Fruit fly (Drosophila melanogaster): ENCODE results near the gene CG10512.

Gene CG10512

DNA sequence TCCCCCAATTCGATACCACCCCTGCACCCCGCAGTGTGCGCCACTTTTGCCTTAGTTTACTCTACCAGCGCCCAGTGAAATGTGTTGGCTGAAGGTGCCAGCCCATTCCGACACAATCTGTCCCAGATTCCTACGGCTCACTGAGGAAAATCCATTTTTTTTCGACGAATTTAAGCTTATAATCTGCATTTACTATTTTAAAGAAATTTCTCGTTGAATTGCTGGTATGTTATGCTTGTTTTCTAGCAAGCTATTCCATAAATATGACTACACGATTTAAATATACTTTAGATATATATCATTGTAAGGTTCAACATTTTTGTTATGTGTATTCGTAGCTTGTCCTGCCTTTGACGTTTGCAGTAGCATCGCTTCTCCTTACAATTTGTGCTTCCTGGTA is 20.5 kb downstream of the CG10512 start (continued):
- peak; percentile 34 for TF ChIP-seq OdsH (GFP tag; optimal IDR thresholded peaks at IDR 0.05)
- TF ChIP-seq CG6792 (GFP tag; optimal IDR thresholded peaks at IDR 0.05): no peak
- TF ChIP-seq vri (GFP tag; optimal IDR thresholded peaks at IDR 0.05): no peak
- peak; percentile 61 for TF ChIP-seq CG6276 (GFP tag; optimal IDR thresholded peaks at IDR 0.05)
- TF ChIP-seq Hr39 (GFP tag; optimal IDR thresholded peaks at IDR 0.05): no peak
- peak; percentile 30; the same call in 1 of the 3 replicates for TF ChIP-seq CG8119 (GFP tag; IDR thresholded peaks at IDR 0.05)
- TF ChIP-seq CG3919 (GFP tag; optimal IDR thresholded peaks at IDR 0.05): peak; percentile 39

DNA sequence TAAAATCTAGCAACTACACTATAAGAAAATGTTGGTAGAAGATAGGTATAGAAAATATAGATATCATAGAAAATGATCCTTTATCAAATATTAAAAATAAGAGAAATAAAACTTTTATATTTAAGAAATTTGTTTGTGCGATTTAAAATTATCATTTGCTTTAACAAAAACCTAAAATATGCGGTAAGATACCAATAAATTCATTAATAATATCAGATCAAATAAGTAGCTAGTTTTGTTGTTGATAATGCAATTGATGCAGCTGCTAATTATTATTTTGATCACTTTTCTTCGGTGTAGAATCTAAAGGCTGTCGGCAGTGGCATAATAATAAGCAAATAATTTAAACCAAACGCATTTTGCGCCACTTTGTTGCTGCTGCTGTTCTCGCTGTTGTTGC is 21.6 kb downstream of the CG10512 start:
- TF ChIP-seq achi (GFP tag; optimal IDR thresholded peaks at IDR 0.05) (peak; percentile 38), CG3919 (GFP tag; optimal IDR thresholded peaks at IDR 0.05) (peak; percentile 26), Lpt (GFP tag; optimal IDR thresholded peaks at IDR 0.05) (peak; percentile 40), CG6276 (GFP tag; optimal IDR thresholded peaks at IDR 0.05) (peak; percentile 88), Eip78C (GFP tag) (peak; percentile 86), CG4318 (GFP tag; optimal IDR thresholded peaks at IDR 0.05) (peak; percentile 78), Hr4 (GFP tag; optimal IDR thresholded peaks at IDR 0.05) (peak; percentile 68), net (GFP tag; optimal IDR thresholded peaks at IDR 0.05) (peak; percentile 59), fd85E (GFP tag; optimal IDR thresholded peaks at IDR 0.05) (no peak), CG8119 (GFP tag; IDR thresholded peaks at IDR 0.05) (peak; percentile 81), CG32006 (GFP tag; optimal IDR thresholded peaks at IDR 0.05) (peak; percentile 91), Hr39 (GFP tag; optimal IDR thresholded peaks at IDR 0.05) (no peak), dac (GFP tag; optimal IDR thresholded peaks at IDR 0.05) (peak; percentile 25), Sox14 (GFP tag; optimal IDR thresholded peaks at IDR 0.05) (peak; percentile 8), esn (GFP tag; optimal IDR thresholded peaks at IDR 0.05) (no peak), eg (GFP tag; IDR thresholded peaks at IDR 0.05) (peak; percentile 47; the same call in 2 of the 3 replicates), fd59A (GFP tag; optimal IDR thresholded peaks at IDR 0.05) (no peak), Met (GFP tag; optimal IDR thresholded peaks at IDR 0.05) (no peak), pdm3 (GFP tag; optimal IDR thresholded peaks at IDR 0.05) (peak; percentile 13), CG10631 (GFP tag; optimal IDR thresholded peaks at IDR 0.05) (peak; percentile 66), CG15336 (GFP tag; IDR thresholded peaks at IDR 0.05) (peak; percentile 86), dsx (GFP tag; optimal IDR thresholded peaks at IDR 0.05; ENCODE audit: poor library complexity, severe bottlenecking) (peak; percentile 6), OdsH (GFP tag; optimal IDR thresholded peaks at IDR 0.05) (peak; percentile 53), Gug (GFP tag; IDR thresholded peaks at IDR 0.05) (peak; percentile 56), salr (GFP tag; optimal IDR thresholded peaks at IDR 0.05) (peak in 1 of 2 experiments; percentile 86), CG11762 (GFP tag; optimal IDR thresholded peaks at IDR 0.05; ENCODE audit: insufficient read depth) (peak; percentile 18), svp (GFP tag) (no peak)

DNA sequence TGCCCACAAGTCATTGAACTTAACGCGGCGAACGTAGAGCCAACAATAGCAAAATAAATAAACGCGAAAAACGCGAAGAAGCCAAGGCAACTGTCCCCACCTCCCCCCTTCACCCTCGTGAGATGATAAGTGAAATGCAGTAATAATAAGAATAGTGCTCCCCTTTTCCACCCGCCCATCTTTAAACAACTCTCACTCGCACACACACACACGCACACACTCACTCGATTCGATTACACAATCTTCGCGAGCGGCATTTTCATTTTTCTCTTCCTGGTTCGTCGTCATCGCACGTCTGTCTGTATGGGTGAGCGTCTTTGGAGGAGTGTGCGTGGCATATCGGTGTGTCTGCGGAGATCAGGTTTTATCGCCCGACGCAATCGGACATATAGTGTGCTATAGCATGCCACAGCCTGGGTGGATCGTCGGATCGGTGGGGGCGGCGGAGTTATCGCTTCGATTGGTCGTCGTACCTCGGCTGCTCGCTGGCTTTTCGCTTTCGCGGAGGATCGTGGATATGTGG is 22.0 kb downstream of the CG10512 start:
- TF ChIP-seq fkh (GFP tag; optimal IDR thresholded peaks at IDR 0.05): no peak
- peak; percentile 28 to 42 for TF ChIP-seq ss (GFP tag; optimal IDR thresholded peaks at IDR 0.05)
- TF ChIP-seq acj6 (GFP tag; optimal IDR thresholded peaks at IDR 0.05): no peak
- TF ChIP-seq CG3032 (tag; optimal IDR thresholded peaks at IDR 0.05): no peak
- no peak for TF ChIP-seq CG6808 (GFP tag; optimal IDR thresholded peaks at IDR 0.05)
- peak; percentile 5 for TF ChIP-seq fd85E (GFP tag; optimal IDR thresholded peaks at IDR 0.05)
- TF ChIP-seq CG6276 (GFP tag; optimal IDR thresholded peaks at IDR 0.05): no peak
- TF ChIP-seq dac (GFP tag; optimal IDR thresholded peaks at IDR 0.05): no peak
- TF ChIP-seq CG16779 (tag; optimal IDR thresholded peaks at IDR 0.05): no peak
- TF ChIP-seq topi (GFP tag; optimal IDR thresholded peaks at IDR 0.05): peak; percentile 36
- TF ChIP-seq CG11762 (GFP tag; optimal IDR thresholded peaks at IDR 0.05; ENCODE audit: insufficient read depth): no peak
- TF ChIP-seq Smox (GFP tag; optimal IDR thresholded peaks at IDR 0.05): peak; percentile 27
- TF ChIP-seq Hr39 (GFP tag; optimal IDR thresholded peaks at IDR 0.05): peak; percentile 45
- peak; percentile 56 for TF ChIP-seq Eip75B (GFP tag; optimal IDR thresholded peaks at IDR 0.05)
- TF ChIP-seq esn (GFP tag; optimal IDR thresholded peaks at IDR 0.05): peak; percentile 38
- TF ChIP-seq CG6163 (GFP tag; IDR thresholded peaks at IDR 0.05): peak; percentile 27; the same call in 2 of the 3 replicates
- TF ChIP-seq lz (GFP tag; optimal IDR thresholded peaks at IDR 0.05): peak; percentile 33
- peak; percentile 17 for TF ChIP-seq CG34406 (GFP tag; optimal IDR thresholded peaks at IDR 0.05)
- no peak for TF ChIP-seq spab (GFP tag; optimal IDR thresholded peaks at IDR 0.05)
- TF ChIP-seq Sox14 (GFP tag; optimal IDR thresholded peaks at IDR 0.05): peak; percentile 21
- TF ChIP-seq Blimp-1 (GFP tag; optimal IDR thresholded peaks at IDR 0.05): peak; percentile 90
- peak; percentile 79 for TF ChIP-seq Lpt (GFP tag; optimal IDR thresholded peaks at IDR 0.05)
- peak; percentile 89 for TF ChIP-seq Eip78C (GFP tag)
- no peak for TF ChIP-seq Gug (GFP tag; IDR thresholded peaks at IDR 0.05)
- peak; percentile 44 for TF ChIP-seq cyc (GFP tag; optimal IDR thresholded peaks at IDR 0.05)
- TF ChIP-seq CG6854 (GFP tag; optimal IDR thresholded peaks at IDR 0.05): peak; percentile 83
- TF ChIP-seq svp (GFP tag): peak; percentile 95
- TF ChIP-seq Ets21C (GFP tag; optimal IDR thresholded peaks at IDR 0.05): no peak
- TF ChIP-seq CG4318 (GFP tag; optimal IDR thresholded peaks at IDR 0.05): no peak
